Worm (Caenorhabditis elegans) whole organism, young adult: Measurements from ENCODE around the gene ech-9.

Experiments used
- B0336.3 ChIP-seq: fragments of 200-800 bp; sonication (Bioruptor generic); IDR thresholded peaks from 2 replicates; pipeline ENCODE4 v1.3.6; 2022; ENCODE audit warnings: missing genetic modification characterization, missing compliant biosample characterization
- C06A6.2 ChIP-seq: fragments of 200-800 bp; sonication (Bioruptor generic); conservative IDR thresholded peaks from 2 replicates; pipeline ENCODE4 v1.3.6; 2022; ENCODE audit warnings: missing genetic modification characterization, missing compliant biosample characterization
- D2030.7 ChIP-seq: fragments of 200-800 bp; sonication (Bioruptor generic); IDR thresholded peaks from 2 replicates; pipeline ENCODE4 v1.3.6; 2022; ENCODE audit warnings: missing genetic modification reagents, missing genetic modification characterization, missing compliant biosample characterization
- F10E7.11 ChIP-seq: sonication (generic microtip); optimal IDR thresholded peaks from 2 replicates; lab custom pipeline; 2017; ENCODE audit warnings: mild to moderate bottlenecking, missing genetic modification characterization, moderate library complexity, missing compliant biosample characterization
- F33H1.4 ChIP-seq: fragments of 200-800 bp; sonication (Bioruptor generic); IDR thresholded peaks from 2 replicates; pipeline ENCODE4 v1.3.6; 2022; ENCODE audit warnings: missing genetic modification reagents, missing genetic modification characterization, missing compliant biosample characterization
- F37B4.10 ChIP-seq: fragments of 200-800 bp; sonication (Bioruptor generic); IDR thresholded peaks from 2 replicates; pipeline ENCODE4 v1.3.6; 2022; ENCODE audit warnings: missing genetic modification characterization, missing compliant biosample characterization
- F49E8.2 ChIP-seq: sonication (generic microtip); optimal IDR thresholded peaks from 3 replicates; lab custom pipeline; 2017; ENCODE audit warnings: missing genetic modification characterization, mild to moderate bottlenecking, missing compliant biosample characterization, antibody characterized with exemption, moderate library complexity; ENCODE audit not compliant: insufficient read depth
- F52B5.7 ChIP-seq: sonication (generic microtip); optimal IDR thresholded peaks from 2 replicates; lab custom pipeline; 2016; ENCODE audit warnings: mild to moderate bottlenecking, missing genetic modification characterization, missing compliant biosample characterization
- T07F8.4 ChIP-seq: sonication (generic microtip); optimal IDR thresholded peaks from 2 replicates; lab custom pipeline; 2016; ENCODE audit warnings: mild to moderate bottlenecking, missing genetic modification characterization, moderate library complexity, missing compliant biosample characterization
- Y53G8AR.9 ChIP-seq: fragments of 200-800 bp; sonication (Bioruptor generic); conservative IDR thresholded peaks from 2 replicates; pipeline ENCODE4 v1.3.6; 2022; ENCODE audit warnings: missing genetic modification reagents, missing genetic modification characterization, missing compliant biosample characterization
- ZK185.1 ChIP-seq: sonication (generic microtip); optimal IDR thresholded peaks from 2 replicates; lab custom pipeline; 2016; ENCODE audit warnings: mild to moderate bottlenecking, missing genetic modification characterization, missing compliant biosample characterization; ENCODE audit not compliant: poor library complexity, severe bottlenecking
- ama-1 ChIP-seq, 3 experiments: fragments of 150-350 bp in 1 of 3; sonication (generic microtip) in 2 of 3; optimal IDR thresholded peaks; 2 replicates each; lab custom pipeline; 2014 to 2018; ENCODE audit warnings: missing biosample characterization in 2 of 3, missing genetic modification characterization in 2 of 3, missing genetic modification reagents in 2 of 3
- aptf-2 ChIP-seq: fragments of 200-800 bp; sonication (Bioruptor generic); conservative IDR thresholded peaks from 2 replicates; pipeline ENCODE4 v1.3.6; 2022; ENCODE audit warnings: missing genetic modification reagents, missing genetic modification characterization, missing compliant biosample characterization
- attf-5 ChIP-seq: fragments of 200-800 bp; sonication (Bioruptor generic); optimal IDR thresholded peaks from 2 replicates; lab custom pipeline; 2018; ENCODE audit warnings: mild to moderate bottlenecking, missing genetic modification characterization, missing compliant biosample characterization
- attf-6 ChIP-seq: fragments of 200-800 bp; sonication (Bioruptor generic); IDR thresholded peaks from 2 replicates; pipeline ENCODE4 v1.3.6; 2022; ENCODE audit warnings: missing genetic modification reagents, missing genetic modification characterization, missing compliant biosample characterization
- ccch-3 ChIP-seq: fragments of 200-800 bp; sonication (Bioruptor generic); optimal IDR thresholded peaks from 2 replicates; lab custom pipeline; 2018; ENCODE audit warnings: mild to moderate bottlenecking, missing genetic modification characterization, missing compliant biosample characterization
- cebp-1 ChIP-seq, 2 experiments: fragments of 200-800 bp in 1 of 2; sonication (Bioruptor generic) in 1 of 2; sonication (generic microtip) in 1 of 2; IDR thresholded peaks in 1 of 2; optimal IDR thresholded peaks in 1 of 2; 2 replicates each; pipeline versions ENCODE4 v1.3.6 to Lab custom; 2017 to 2022; ENCODE audit warnings: missing compliant biosample characterization in 2 of 2, missing genetic modification characterization in 2 of 2, mild to moderate bottlenecking in 1 of 2, missing genetic modification reagents in 1 of 2, moderate library complexity in 1 of 2
- ceh-40 ChIP-seq: fragments of 200-800 bp; sonication (Bioruptor generic); IDR thresholded peaks from 2 replicates; pipeline ENCODE4 v1.3.6; 2022; ENCODE audit warnings: missing genetic modification characterization, missing compliant biosample characterization
- ceh-58 ChIP-seq: fragments of 200-800 bp; sonication (Bioruptor generic); IDR thresholded peaks from 2 replicates; pipeline ENCODE4 v1.3.6; 2022; ENCODE audit warnings: missing genetic modification characterization, missing compliant biosample characterization
- ceh-91 ChIP-seq: fragments of 200-800 bp; sonication (Bioruptor generic); IDR thresholded peaks from 2 replicates; pipeline ENCODE4 v1.3.6; 2022; ENCODE audit warnings: missing genetic modification reagents, missing genetic modification characterization, missing compliant biosample characterization
- chd-7 ChIP-seq: sonication (generic microtip); optimal IDR thresholded peaks from 2 replicates; lab custom pipeline; 2016; ENCODE audit warnings: mild to moderate bottlenecking, missing genetic modification characterization, moderate library complexity, missing compliant biosample characterization
- die-1 ChIP-seq: sonication (generic microtip); optimal IDR thresholded peaks from 2 replicates; lab custom pipeline; 2016; ENCODE audit warnings: missing genotype, mild to moderate bottlenecking, missing genetic modification characterization, missing compliant biosample characterization
- dox-1 ChIP-seq: fragments of 200-800 bp; sonication (Bioruptor generic); IDR thresholded peaks from 2 replicates; pipeline ENCODE4 v1.3.6; 2022; ENCODE audit warnings: missing genetic modification reagents, missing genetic modification characterization, missing compliant biosample characterization
- efl-1 ChIP-seq: fragments of 150-350 bp; optimal IDR thresholded peaks from 2 replicates; lab custom pipeline; 2014; ENCODE audit warnings: missing biosample characterization, missing genetic modification reagents, missing genetic modification characterization
- gei-17 ChIP-seq: fragments of 200-800 bp; sonication (Bioruptor generic); optimal IDR thresholded peaks from 2 replicates; lab custom pipeline; 2018; ENCODE audit warnings: mild to moderate bottlenecking, missing genetic modification characterization, missing compliant biosample characterization
- hmg-1.2 ChIP-seq: fragments of 200-800 bp; sonication (Bioruptor generic); IDR thresholded peaks from 2 replicates; pipeline ENCODE4 v1.3.6; 2022; ENCODE audit warnings: missing genetic modification reagents, missing genetic modification characterization, missing compliant biosample characterization
- hrde-1 ChIP-seq: sonication (generic microtip); optimal IDR thresholded peaks from 2 replicates; lab custom pipeline; 2016; ENCODE audit warnings: missing genetic modification characterization, mild to moderate bottlenecking, missing compliant biosample characterization, moderate library complexity, missing genotype, missing genetic modification reagents, borderline replicate concordance
- hsf-1 ChIP-seq: fragments of 200-800 bp; sonication (Bioruptor generic); IDR thresholded peaks from 2 replicates; pipeline ENCODE4 v1.3.6; 2022; ENCODE audit warnings: missing genetic modification reagents, missing genetic modification characterization, missing compliant biosample characterization
- let-607 ChIP-seq, 2 experiments: fragments of 200-800 bp in 1 of 2; sonication (Bioruptor generic) in 1 of 2; sonication (generic microtip) in 1 of 2; optimal IDR thresholded peaks; 2 replicates each; lab custom pipeline; 2016 to 2018; ENCODE audit warnings: mild to moderate bottlenecking in 2 of 2, missing compliant biosample characterization in 2 of 2, missing genetic modification characterization in 2 of 2, moderate library complexity in 2 of 2, missing genotype in 1 of 2
- lin-26 ChIP-seq: fragments of 200-800 bp; sonication (Bioruptor generic); IDR thresholded peaks from 2 replicates; pipeline ENCODE4 v1.3.6; 2022; ENCODE audit warnings: missing genetic modification reagents, missing genetic modification characterization, missing compliant biosample characterization
- lin-40 ChIP-seq: sonication (generic microtip); optimal IDR thresholded peaks from 2 replicates; lab custom pipeline; 2016; ENCODE audit warnings: missing genetic modification characterization, mild to moderate bottlenecking, missing compliant biosample characterization, missing genotype, missing genetic modification reagents
- lin-54 ChIP-seq: fragments of 200-800 bp; sonication (Bioruptor generic); optimal IDR thresholded peaks from 2 replicates; lab custom pipeline; 2018; ENCODE audit warnings: mild to moderate bottlenecking, missing genetic modification characterization, missing compliant biosample characterization
- madf-3 ChIP-seq: fragments of 200-800 bp; sonication (Bioruptor generic); IDR thresholded peaks from 2 replicates; pipeline ENCODE4 v1.3.6; 2022; ENCODE audit warnings: missing genetic modification reagents, missing genetic modification characterization, missing compliant biosample characterization
- madf-6 ChIP-seq: fragments of 200-800 bp; sonication (Bioruptor generic); IDR thresholded peaks from 2 replicates; pipeline ENCODE4 v1.3.6; 2022; ENCODE audit warnings: missing genetic modification reagents, missing genetic modification characterization, missing compliant biosample characterization
- nfyb-1 ChIP-seq: fragments of 200-800 bp; sonication (Bioruptor generic); IDR thresholded peaks from 2 replicates; pipeline ENCODE4 v1.3.6; 2022; ENCODE audit warnings: missing genetic modification reagents, missing genetic modification characterization, missing compliant biosample characterization
- nhr-27 ChIP-seq: fragments of 200-800 bp; sonication (Bioruptor generic); optimal IDR thresholded peaks from 2 replicates; lab custom pipeline; 2018; ENCODE audit warnings: mild to moderate bottlenecking, missing genetic modification characterization, moderate library complexity, missing compliant biosample characterization
- nhr-90 ChIP-seq: sonication (generic microtip); optimal IDR thresholded peaks from 2 replicates; lab custom pipeline; 2016; ENCODE audit warnings: missing genotype, mild to moderate bottlenecking, missing genetic modification characterization, missing compliant biosample characterization
- pha-4 ChIP-seq: fragments of 150-350 bp; sonication (generic microtip); optimal IDR thresholded peaks from 2 replicates; lab custom pipeline; 2014; ENCODE audit warnings: missing biosample characterization, missing genetic modification reagents, missing genetic modification characterization
- rcor-1 ChIP-seq: fragments of 200-800 bp; sonication (Bioruptor generic); IDR thresholded peaks from 2 replicates; pipeline ENCODE4 v1.3.6; 2022; ENCODE audit warnings: missing genetic modification reagents, missing genetic modification characterization, missing compliant biosample characterization
- rec-8 ChIP-seq, 2 experiments: sonication (generic microtip); optimal IDR thresholded peaks; 2 replicates each; lab custom pipeline; 2016; ENCODE audit warnings: mild to moderate bottlenecking in 2 of 2, missing genetic modification characterization in 2 of 2, missing genetic modification reagents in 2 of 2, missing genotype in 2 of 2, missing biosample characterization in 1 of 2, missing compliant biosample characterization in 1 of 2, moderate library complexity in 1 of 2
- snpc-1.3 ChIP-seq: sonication (generic microtip); optimal IDR thresholded peaks from 2 replicates; lab custom pipeline; 2017; ENCODE audit warnings: missing genetic modification characterization, mild to moderate bottlenecking, missing compliant biosample characterization, antibody characterized with exemption, moderate library complexity, missing genotype, missing genetic modification reagents; ENCODE audit not compliant: insufficient read depth
- snpc-4 ChIP-seq, 5 experiments: fragments of 150-350 bp in 1 of 5; sonication (generic microtip) in 4 of 5; optimal IDR thresholded peaks; 2 replicates each; lab custom pipeline; 2014 to 2018; ENCODE audit warnings: missing genetic modification characterization in 5 of 5, missing biosample characterization in 3 of 5, antibody characterized with exemption in 2 of 5, mild to moderate bottlenecking in 2 of 5, missing compliant biosample characterization in 2 of 5, missing genotype in 2 of 5, moderate library complexity in 2 of 5, missing genetic modification reagents in 1 of 5
- tlf-1 ChIP-seq: fragments of 200-800 bp; sonication (Bioruptor generic); optimal IDR thresholded peaks from 2 replicates; lab custom pipeline; 2018; ENCODE audit warnings: mild to moderate bottlenecking, missing genetic modification characterization, missing compliant biosample characterization
- ztf-26 ChIP-seq: sonication (generic microtip); optimal IDR thresholded peaks from 2 replicates; lab custom pipeline; 2017; ENCODE audit warnings: missing genetic modification characterization, missing compliant biosample characterization

The ech-9 gene

DNA sequence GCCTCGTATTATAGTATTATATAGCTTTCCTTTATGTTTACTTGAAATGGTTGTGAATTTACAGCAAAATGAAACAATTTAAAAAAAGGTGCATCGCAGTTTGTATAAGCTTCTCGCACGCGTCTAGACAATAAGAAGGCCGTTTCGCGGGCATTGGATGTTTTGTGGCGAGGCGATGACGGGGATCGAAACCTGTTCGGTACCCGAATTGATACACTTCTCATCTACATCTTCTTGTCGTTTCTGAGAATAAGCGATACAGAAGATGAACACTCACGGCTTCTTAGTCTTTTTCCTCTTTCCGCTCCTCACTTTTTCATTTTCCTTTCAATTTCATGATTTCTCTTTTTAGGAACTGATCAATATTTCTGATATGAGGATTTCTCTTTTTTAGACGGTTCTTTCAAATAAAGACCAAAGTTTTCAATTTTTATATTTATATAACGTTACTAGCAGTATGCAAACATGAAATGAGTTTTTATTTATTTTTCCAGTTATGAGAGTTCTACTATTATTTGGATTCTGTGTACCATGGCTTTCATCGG lies 10.6 kb upstream of the ech-9 start, which contains the start of gene F01G10.10:
Gene F01G10.10 (plus strand): TSS at position 495 of the 545 bp plus-strand sequence.
- TF ChIP-seq tlf-1 (GFP tag; lab: Kevin White, UChicago) (peak; percentile 21), hrde-1 (tag; lab: Kevin White, UChicago) (peak; percentile 72), F49E8.2 (tag; lab: Kevin White, UChicago) (peak; percentile 5), ceh-40 (GFP tag; lab: Robert Waterston, UW) (0 out of 2 replicates have a peak, but pooled peaks have one; percentile 23), ztf-26 (tag; lab: Kevin White, UChicago) (peak; percentile 7), ama-1 (optimal IDR thresholded peaks at IDR 0.05; lab: Kevin White, UChicago) (peak; percentile 19), ama-1 (GFP tag; optimal IDR thresholded peaks at IDR 0.05; lab: Kevin White, UChicago) (no peak), aptf-2 (GFP tag; lab: Robert Waterston, UW) (no peak), pha-4 (tag; lab: Kevin White, UChicago) (no peak), dox-1 (GFP tag; lab: Robert Waterston, UW) (peak; percentile 60), attf-5 (GFP tag; lab: Kevin White, UChicago) (peak; percentile 3), F10E7.11 (tag; lab: Kevin White, UChicago) (peak; percentile 18), ccch-3 (GFP tag; lab: Kevin White, UChicago) (no peak), let-607 (tag; optimal IDR thresholded peaks at IDR 0.05; lab: Kevin White, UChicago) (peak in 1 of 2 experiments; percentile 26), Y53G8AR.9 (GFP tag; lab: Robert Waterston, UW) (peak; percentile 54; the same call in 1 of the 2 replicates), D2030.7 (GFP tag; lab: Robert Waterston, UW) (peak; percentile 43), snpc-1.3 (no peak), cebp-1 (GFP tag; IDR thresholded peaks at IDR 0.05; lab: Robert Waterston, UW) (no peak), cebp-1 (tag; optimal IDR thresholded peaks at IDR 0.05; lab: Kevin White, UChicago) (peak; percentile 8), gei-17 (GFP tag; lab: Kevin White, UChicago) (no peak), rec-8 (tag; optimal IDR thresholded peaks at IDR 0.05; lab: Kevin White, UChicago) (peak in 1 of 2 experiments; percentile 31), hmg-1.2 (GFP tag; lab: Robert Waterston, UW) (peak; percentile 47), die-1 (peak; percentile 23), ceh-91 (peak; percentile 69; the same call in 1 of the 2 replicates), lin-26 (peak; percentile 56; the same call in 1 of the 2 replicates), C06A6.2 (GFP tag; lab: Robert Waterston, UW) (no peak), F33H1.4 (GFP tag; lab: Robert Waterston, UW) (peak; percentile 25; the same call in 1 of the 2 replicates), efl-1 (GFP tag; lab: Kevin White, UChicago) (peak; percentile 53), nhr-27 (tag; lab: Kevin White, UChicago) (no peak), ceh-58 (0 out of 2 replicates have a peak, but pooled peaks have one; percentile 71), B0336.3 (GFP tag; lab: Robert Waterston, UW) (peak; percentile 86), nhr-90 (peak; percentile 8), madf-6 (peak; percentile 74), nfyb-1 (GFP tag; lab: Robert Waterston, UW) (peak; percentile 10; the same call in 1 of the 2 replicates), madf-3 (peak; percentile 82; the same call in 1 of the 2 replicates), ZK185.1 (tag; lab: Kevin White, UChicago) (no peak), snpc-4 (GFP tag; optimal IDR thresholded peaks at IDR 0.05; lab: Kevin White, UChicago) (no peak), snpc-4 (tag; optimal IDR thresholded peaks at IDR 0.05; lab: Kevin White, UChicago) (peak in 2 of 4 experiments; percentile 19 to 39), T07F8.4 (tag; lab: Kevin White, UChicago) (no peak), rcor-1 (GFP tag; lab: Robert Waterston, UW) (peak; percentile 49), hsf-1 (GFP tag; lab: Robert Waterston, UW) (0 out of 2 replicates have a peak, but pooled peaks have one; percentile 63), lin-40 (tag; lab: Kevin White, UChicago) (peak; percentile 20), F52B5.7 (tag; lab: Kevin White, UChicago) (no peak), lin-54 (GFP tag; lab: Kevin White, UChicago) (peak; percentile 30), chd-7 (peak; percentile 46), attf-6 (GFP tag; lab: Robert Waterston, UW) (peak; percentile 48; the same call in 1 of the 2 replicates), F37B4.10 (0 out of 2 replicates have a peak, but pooled peaks have one; percentile 43)
